Worm (Caenorhabditis elegans): Measurements from ENCODE around the gene F09C6.14.

Gene F09C6.14

DNA sequence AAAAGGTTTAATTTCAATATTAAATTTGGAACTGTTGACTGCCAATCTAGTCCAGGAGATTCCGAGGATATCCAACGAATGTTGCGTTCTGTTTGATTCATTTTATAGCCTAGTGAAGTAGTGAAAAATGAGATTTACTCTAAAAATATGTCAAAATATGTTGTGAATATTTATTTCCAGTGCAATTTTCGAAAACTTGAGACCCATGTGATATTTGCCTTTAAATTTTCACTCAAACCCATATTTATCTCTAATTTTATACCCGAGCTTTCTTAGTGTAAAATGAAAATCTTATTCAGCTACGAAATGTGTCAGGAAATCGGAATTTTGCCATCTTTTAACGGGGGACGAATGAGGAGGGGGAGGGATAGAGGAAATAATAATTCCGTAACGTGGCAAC, 29.1 kb downstream of the F09C6.14 start, which contains the start of gene F09C6.16:
Gene F09C6.16 (minus strand): TSS at position 101 of the 400 bp plus-strand sequence.
- TF ChIP-seq hnd-1 (tag; optimal IDR thresholded peaks at IDR 0.05) (no peak), F13C5.2 (tag; optimal IDR thresholded peaks at IDR 0.05) (no peak), sea-1 (GFP tag; conservative IDR thresholded peaks at IDR 0.05) (no peak), hmbx-1 (tag; optimal IDR thresholded peaks at IDR 0.05) (no peak), tra-4 (tag; optimal IDR thresholded peaks at IDR 0.05) (no peak), pes-1 (GFP tag; IDR thresholded peaks at IDR 0.05) (no peak), ama-1 (optimal IDR thresholded peaks at IDR 0.05) (no peak), flt-1 (GFP tag; IDR thresholded peaks at IDR 0.05) (no peak), B0310.2 (tag; optimal IDR thresholded peaks at IDR 0.05) (no peak), tbx-37 (GFP tag; conservative IDR thresholded peaks at IDR 0.05) (no peak), aly-1 (tag; optimal IDR thresholded peaks at IDR 0.05) (no peak), ets-7 (tag; optimal IDR thresholded peaks at IDR 0.05) (no peak), ceh-36 (tag; optimal IDR thresholded peaks at IDR 0.05) (no peak), hmg-4 (GFP tag; optimal IDR thresholded peaks at IDR 0.05) (no peak), tbx-11 (GFP tag; IDR thresholded peaks at IDR 0.05) (no peak), ceh-13 (GFP tag; optimal IDR thresholded peaks at IDR 0.05) (no peak), scrt-1 (GFP tag; IDR thresholded peaks at IDR 0.05) (no peak)

DNA sequence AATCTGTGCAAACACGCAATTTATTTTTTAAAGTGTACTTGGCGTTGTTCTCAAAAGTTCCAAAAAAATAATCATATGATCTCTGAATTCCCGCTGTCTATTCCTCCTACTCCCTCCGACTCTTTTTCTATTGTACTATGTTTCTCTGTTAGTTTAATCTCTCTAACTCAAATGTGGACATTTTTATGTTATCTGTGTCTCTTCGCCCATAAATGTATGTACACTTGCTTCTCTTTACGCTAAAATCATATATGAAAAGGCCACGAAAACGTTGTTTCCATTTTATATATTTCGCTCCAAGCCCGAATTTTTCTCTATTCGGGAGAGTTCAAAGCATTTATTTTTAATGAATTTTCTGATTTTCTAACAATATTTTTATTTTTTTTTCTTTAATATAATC, 30.1 kb downstream of the F09C6.14 start:
- TF ChIP-seq tbx-37 (GFP tag; conservative IDR thresholded peaks at IDR 0.05) (no peak), hmbx-1 (tag; optimal IDR thresholded peaks at IDR 0.05) (no peak), B0310.2 (tag; optimal IDR thresholded peaks at IDR 0.05) (no peak), sea-1 (GFP tag; conservative IDR thresholded peaks at IDR 0.05) (no peak), ets-7 (tag; optimal IDR thresholded peaks at IDR 0.05) (no peak), aly-1 (tag; optimal IDR thresholded peaks at IDR 0.05) (no peak), pes-1 (GFP tag; IDR thresholded peaks at IDR 0.05) (no peak), ceh-36 (tag; optimal IDR thresholded peaks at IDR 0.05) (no peak), F13C5.2 (tag; optimal IDR thresholded peaks at IDR 0.05) (no peak)

ce11 chrV:16911294-16911693, 30.5 kb downstream of the F09C6.14 start:
- no peak for TF ChIP-seq hmg-4 (GFP tag; optimal IDR thresholded peaks at IDR 0.05)

DNA sequence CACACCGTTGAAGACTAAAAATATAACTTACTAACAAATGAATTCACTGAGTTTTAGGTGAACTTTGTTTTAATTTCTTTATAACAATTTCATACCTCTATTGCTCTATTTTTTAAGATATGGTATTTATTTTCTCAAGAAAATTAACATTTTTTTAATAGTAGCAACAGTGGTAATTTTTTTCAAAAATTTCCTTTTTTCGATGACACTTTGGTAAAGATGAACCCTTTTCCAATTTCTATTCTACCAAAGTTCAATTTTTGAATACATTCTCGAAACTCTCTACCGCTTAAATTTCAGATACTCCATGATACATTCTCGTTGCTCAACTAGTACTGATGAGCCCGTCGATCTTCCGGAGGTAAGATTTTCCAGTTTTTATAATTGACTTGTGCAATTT, 31.2 kb downstream of the F09C6.14 start, which contains the start of gene nhr-116:
Gene nhr-116 (plus strand): TSS at position 301 of the 400 bp plus-strand sequence.
- TF ChIP-seq flt-1 (GFP tag; IDR thresholded peaks at IDR 0.05), result no peak
- no peak for TF ChIP-seq tbx-37 (GFP tag; conservative IDR thresholded peaks at IDR 0.05)
- no peak for TF ChIP-seq ceh-36 (tag; optimal IDR thresholded peaks at IDR 0.05)
- TF ChIP-seq hmbx-1 (tag; optimal IDR thresholded peaks at IDR 0.05), result no peak
- no peak for TF ChIP-seq scrt-1 (GFP tag; IDR thresholded peaks at IDR 0.05)
- TF ChIP-seq B0310.2 (tag; optimal IDR thresholded peaks at IDR 0.05), result no peak
- TF ChIP-seq pes-1 (GFP tag; IDR thresholded peaks at IDR 0.05), result no peak

DNA sequence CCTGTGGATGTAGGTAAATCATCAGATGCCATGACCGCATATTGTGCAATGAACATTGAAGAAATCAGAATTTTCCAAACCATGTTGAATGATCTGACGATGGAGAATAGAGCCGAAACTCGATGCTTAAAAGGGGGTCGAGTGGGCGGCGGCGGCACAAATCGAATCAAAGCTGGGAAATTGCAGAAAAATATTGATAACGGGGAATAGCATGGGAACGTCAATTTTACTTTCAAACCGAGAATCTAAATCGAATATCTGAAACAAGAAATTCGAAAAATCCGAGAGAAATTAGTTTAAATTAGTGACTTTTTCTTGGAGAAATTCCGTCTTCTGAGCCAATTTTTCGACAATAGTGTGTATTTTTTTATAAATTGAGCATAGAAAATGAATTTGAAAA, 35.3 kb downstream of the F09C6.14 start, which contains the start of gene F09C6.10:
Gene F09C6.10 (minus strand): TSS at position 101 of the 400 bp plus-strand sequence.
- TF ChIP-seq ama-1 (optimal IDR thresholded peaks at IDR 0.05) (no peak), hmbx-1 (tag; optimal IDR thresholded peaks at IDR 0.05) (no peak), B0310.2 (tag; optimal IDR thresholded peaks at IDR 0.05) (no peak), flt-1 (GFP tag; IDR thresholded peaks at IDR 0.05) (no peak), ceh-36 (tag; optimal IDR thresholded peaks at IDR 0.05) (no peak), tbx-37 (GFP tag; conservative IDR thresholded peaks at IDR 0.05) (no peak), scrt-1 (GFP tag; IDR thresholded peaks at IDR 0.05) (no peak), hmg-4 (GFP tag; optimal IDR thresholded peaks at IDR 0.05) (no peak), tra-4 (tag; optimal IDR thresholded peaks at IDR 0.05) (no peak), ets-7 (tag; optimal IDR thresholded peaks at IDR 0.05) (no peak), ceh-13 (GFP tag; optimal IDR thresholded peaks at IDR 0.05) (no peak), F13C5.2 (tag; optimal IDR thresholded peaks at IDR 0.05) (no peak), pes-1 (GFP tag; IDR thresholded peaks at IDR 0.05) (no peak), sea-1 (GFP tag; conservative IDR thresholded peaks at IDR 0.05) (no peak), hnd-1 (tag; optimal IDR thresholded peaks at IDR 0.05) (no peak), tbx-11 (GFP tag; IDR thresholded peaks at IDR 0.05) (no peak), aly-1 (tag; optimal IDR thresholded peaks at IDR 0.05) (no peak)

DNA sequence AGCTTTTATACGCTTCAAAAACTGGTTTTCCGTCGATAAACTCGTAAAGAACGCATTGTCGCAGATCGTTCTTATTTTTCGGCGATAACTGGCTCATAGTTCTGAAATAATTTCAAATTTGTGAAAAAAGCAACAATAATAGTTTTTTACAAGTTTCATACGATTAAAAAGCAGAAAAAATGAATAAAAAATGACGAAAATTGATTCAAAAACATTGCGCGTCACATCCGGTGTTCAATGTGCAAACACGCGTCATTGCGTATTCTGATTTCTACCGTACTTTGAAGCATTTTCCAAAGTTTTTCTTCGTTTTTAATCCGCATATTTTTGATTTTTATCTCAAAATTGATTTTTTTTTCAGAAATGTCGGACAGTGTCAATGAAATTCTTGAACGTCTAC, 37.6 kb downstream of the F09C6.14 start, which contains the start of the genes fbxa-206 and Y102A5C.2:
Gene fbxa-206 (minus strand): TSS at position 101 of the 400 bp plus-strand sequence.
Gene Y102A5C.2 (plus strand): TSS at position 354 of the 400 bp plus-strand sequence.
- TF ChIP-seq hnd-1 (tag; optimal IDR thresholded peaks at IDR 0.05), result no peak
- no peak for TF ChIP-seq tbx-11 (GFP tag; IDR thresholded peaks at IDR 0.05)

DNA sequence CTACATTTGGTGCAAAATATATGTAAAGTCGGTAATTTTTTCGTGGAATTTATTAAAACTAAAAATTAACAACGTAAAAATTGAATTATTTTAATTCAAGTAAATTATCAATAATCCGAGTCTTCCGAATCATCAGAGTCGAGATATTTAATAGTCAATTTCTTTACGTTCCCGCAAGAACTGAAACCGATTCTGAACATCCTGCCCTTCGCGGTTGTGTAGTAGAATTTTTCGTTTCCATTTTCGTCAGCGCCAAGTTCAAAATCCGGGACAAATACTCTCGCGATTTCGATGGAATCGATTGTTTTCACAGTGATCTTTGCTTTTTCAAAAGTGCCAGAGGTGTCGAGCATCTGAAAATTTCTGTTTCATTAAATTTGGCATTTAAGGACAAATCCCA, 38.9 kb downstream of the F09C6.14 start:
- TF ChIP-seq tra-4 (tag; optimal IDR thresholded peaks at IDR 0.05), result no peak
- no peak for TF ChIP-seq pes-1 (GFP tag; IDR thresholded peaks at IDR 0.05)
- no peak for TF ChIP-seq hmg-4 (GFP tag; optimal IDR thresholded peaks at IDR 0.05)
- TF ChIP-seq aly-1 (tag; optimal IDR thresholded peaks at IDR 0.05), result no peak
- TF ChIP-seq flt-1 (GFP tag; IDR thresholded peaks at IDR 0.05), result no peak
- no peak for TF ChIP-seq F13C5.2 (tag; optimal IDR thresholded peaks at IDR 0.05)
- no peak for TF ChIP-seq sea-1 (GFP tag; conservative IDR thresholded peaks at IDR 0.05)
- no peak for TF ChIP-seq tbx-11 (GFP tag; IDR thresholded peaks at IDR 0.05)
- no peak for TF ChIP-seq ets-7 (tag; optimal IDR thresholded peaks at IDR 0.05)
- no peak for TF ChIP-seq tbx-37 (GFP tag; conservative IDR thresholded peaks at IDR 0.05)

DNA sequence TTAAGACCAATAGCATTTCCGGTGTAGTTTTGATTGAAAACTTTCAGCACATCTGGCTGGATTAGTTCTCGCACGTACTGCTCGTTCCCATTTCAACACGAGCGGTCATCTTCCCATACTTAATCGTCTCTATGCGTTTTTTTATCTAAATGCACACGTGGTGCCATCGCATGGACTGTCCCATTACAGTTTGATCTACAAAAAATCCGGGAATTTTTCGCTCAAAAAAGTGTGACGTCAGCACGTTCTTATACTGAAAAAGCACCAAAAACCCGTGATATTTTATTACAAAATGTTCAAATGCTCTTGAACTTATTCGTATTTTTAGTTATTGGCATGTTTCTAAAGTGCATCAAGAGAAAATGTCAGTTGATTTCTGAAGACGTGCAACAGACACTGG, 41.2 kb downstream of the F09C6.14 start, which contains the start of gene Y102A5C.4:
Gene Y102A5C.4 (plus strand): TSS at position 301 of the 400 bp plus-strand sequence.
- no peak for TF ChIP-seq tra-4 (tag; optimal IDR thresholded peaks at IDR 0.05)
- TF ChIP-seq sea-1 (GFP tag; conservative IDR thresholded peaks at IDR 0.05), result no peak
- TF ChIP-seq hnd-1 (tag; optimal IDR thresholded peaks at IDR 0.05), result no peak
- no peak for TF ChIP-seq ets-7 (tag; optimal IDR thresholded peaks at IDR 0.05)
- no peak for TF ChIP-seq B0310.2 (tag; optimal IDR thresholded peaks at IDR 0.05)
- no peak for TF ChIP-seq flt-1 (GFP tag; IDR thresholded peaks at IDR 0.05)
- no peak for TF ChIP-seq hmg-4 (GFP tag; optimal IDR thresholded peaks at IDR 0.05)
- no peak for TF ChIP-seq scrt-1 (GFP tag; IDR thresholded peaks at IDR 0.05)
- TF ChIP-seq ceh-13 (GFP tag; optimal IDR thresholded peaks at IDR 0.05), result no peak
- no peak for TF ChIP-seq tbx-11 (GFP tag; IDR thresholded peaks at IDR 0.05)
- TF ChIP-seq ama-1 (optimal IDR thresholded peaks at IDR 0.05), result no peak
- TF ChIP-seq hmbx-1 (tag; optimal IDR thresholded peaks at IDR 0.05), result no peak
- no peak for TF ChIP-seq pes-1 (GFP tag; IDR thresholded peaks at IDR 0.05)
- TF ChIP-seq ceh-36 (tag; optimal IDR thresholded peaks at IDR 0.05), result no peak
- no peak for TF ChIP-seq F13C5.2 (tag; optimal IDR thresholded peaks at IDR 0.05)
- no peak for TF ChIP-seq tbx-37 (GFP tag; conservative IDR thresholded peaks at IDR 0.05)
- no peak for TF ChIP-seq aly-1 (tag; optimal IDR thresholded peaks at IDR 0.05)

Data from whole organism, early embryonic.